Fruit fly (Drosophila melanogaster) whole organism, pupa: Measurements from ENCODE around the gene CLS.

Experiments
- CG13204 ChIP-seq: fragments of 200-800 bp; sonication (Bioruptor generic); optimal IDR thresholded peaks from 2 replicates; lab custom pipeline; 2018; ENCODE audit warnings: missing biosample characterization, mild to moderate bottlenecking, missing genetic modification characterization, moderate library complexity
- CG8301 ChIP-seq: fragments of 200-800 bp; sonication (Bioruptor generic); optimal IDR thresholded peaks from 2 replicates; lab custom pipeline; 2018; ENCODE audit warnings: missing biosample characterization, mild to moderate bottlenecking, missing genetic modification characterization
- Pif1B ChIP-seq: fragments of 200-800 bp; sonication (Bioruptor generic); optimal IDR thresholded peaks from 3 replicates; lab custom pipeline; 2016; ENCODE audit warnings: missing biosample characterization, missing genetic modification characterization
- fd96Ca ChIP-seq: fragments of 200-800 bp; sonication (Bioruptor generic); IDR thresholded peaks from 3 replicates; pipeline ENCODE4 v1.3.6; 2022; ENCODE audit warnings: missing biosample characterization, missing genetic modification characterization

- TF ChIP-seq fd96Ca (GFP tag; lab: Robert Waterston, UW) (no peak), CG13204 (GFP tag; lab: Kevin White, UChicago) (no peak), Pif1B (GFP tag; lab: Kevin White, UChicago) (no peak), CG8301 (no peak)
Observed at dm6 chr3R:25678489-25679082, 8.6 kb downstream of the CLS start, which contains the start of the genes CG4730 and CG5039.
